Fruit fly (Drosophila melanogaster): ENCODE results near the gene Arts.

The Arts gene

DNA sequence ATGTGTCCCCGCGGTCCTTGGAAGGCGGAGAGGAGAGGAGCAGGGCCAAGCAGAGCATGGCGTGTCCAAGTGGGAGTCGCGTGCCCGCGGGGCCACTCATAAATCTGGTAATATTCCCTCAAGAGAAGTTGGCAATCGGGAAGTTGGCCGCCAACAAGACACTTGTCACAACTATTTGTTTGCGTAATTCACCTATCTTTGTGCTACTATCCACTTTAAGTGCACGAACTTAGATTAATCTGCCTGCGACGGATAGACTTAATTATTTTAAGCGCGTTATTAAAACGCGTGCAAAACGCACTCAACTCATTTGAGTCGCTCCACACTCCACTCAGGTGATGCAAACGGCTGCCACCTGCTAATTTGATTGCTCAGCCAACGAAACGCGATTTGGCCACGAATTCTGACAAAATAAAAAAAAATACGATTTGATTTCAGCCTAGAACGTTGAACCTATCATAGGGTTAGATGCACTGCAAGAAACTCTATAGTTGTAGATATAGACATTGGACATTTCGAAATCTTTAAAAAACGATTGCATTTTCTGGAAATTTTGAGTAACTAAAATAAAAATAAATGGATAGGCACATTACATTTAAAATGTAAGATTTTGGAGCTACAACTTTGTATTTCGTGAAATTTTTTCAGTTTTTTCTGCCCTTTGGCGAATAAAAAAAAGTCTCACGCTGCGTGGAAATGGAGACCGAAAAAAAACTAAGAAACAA, 31.5 kb upstream of the Arts start (continued):
- no peak for TF ChIP-seq CG15073 (GFP tag; optimal IDR thresholded peaks at IDR 0.05)
- peak; percentile 24 for TF ChIP-seq Myb (GFP tag; optimal IDR thresholded peaks at IDR 0.05)
- peak; percentile 57; the same call in 2 of the 3 replicates for TF ChIP-seq CG11695 (GFP tag; IDR thresholded peaks at IDR 0.05)
- peak; percentile 17 for TF ChIP-seq CG12219 (GFP tag; optimal IDR thresholded peaks at IDR 0.05)
- TF ChIP-seq h (optimal IDR thresholded peaks at IDR 0.05) = no peak
- no peak for TF ChIP-seq CG15479 (GFP tag; optimal IDR thresholded peaks at IDR 0.05)
- no peak for TF ChIP-seq ERR (GFP tag; optimal IDR thresholded peaks at IDR 0.05)
- TF ChIP-seq CG1792 (GFP tag; optimal IDR thresholded peaks at IDR 0.05) = no peak
- TF ChIP-seq Ravus (GFP tag; IDR thresholded peaks at IDR 0.05) = no peak; the same call in 1 of the 2 replicates
- TF ChIP-seq amos (GFP tag; IDR thresholded peaks at IDR 0.05; ENCODE audit: partially characterized antibody) = no peak
- TF ChIP-seq Ptx1 (GFP tag; IDR thresholded peaks at IDR 0.05) = no peak; the same call in 1 of the 2 replicates
- TF ChIP-seq Asciz (GFP tag; optimal IDR thresholded peaks at IDR 0.05) = no peak
- peak; percentile 32 for TF ChIP-seq Nf-YC (tag; optimal IDR thresholded peaks at IDR 0.05)
- no peak for TF ChIP-seq CG6175 (GFP tag; IDR thresholded peaks at IDR 0.05)
- peak; percentile 29 for TF ChIP-seq CG1233 (GFP tag; optimal IDR thresholded peaks at IDR 0.05)
- peak; percentile 18 for TF ChIP-seq CG9727 (GFP tag; optimal IDR thresholded peaks at IDR 0.05)
- TF ChIP-seq Awh (GFP tag; IDR thresholded peaks at IDR 0.05) = no peak
- peak; percentile 4 for TF ChIP-seq Vsx1 (GFP tag; optimal IDR thresholded peaks at IDR 0.05)
- TF ChIP-seq cwo (GFP tag; optimal IDR thresholded peaks at IDR 0.05) = peak; percentile 29
- TF ChIP-seq CG10462 (GFP tag; optimal IDR thresholded peaks at IDR 0.05) = no peak
- TF ChIP-seq CG4820 (GFP tag; optimal IDR thresholded peaks at IDR 0.05) = peak; percentile 11
- TF ChIP-seq CG4360 (GFP tag; IDR thresholded peaks at IDR 0.05) = no peak
- no peak for TF ChIP-seq Dp (GFP tag; optimal IDR thresholded peaks at IDR 0.05)
- no peak for TF ChIP-seq danr (GFP tag; IDR thresholded peaks at IDR 0.05)
- 0 out of 3 replicates have a peak, but pooled peaks have one; percentile 14 for TF ChIP-seq otp (GFP tag; IDR thresholded peaks at IDR 0.05)
- TF ChIP-seq psq (GFP tag; optimal IDR thresholded peaks at IDR 0.05) = no peak
- TF ChIP-seq Lhr (GFP tag; optimal IDR thresholded peaks at IDR 0.05) = no peak
- TF ChIP-seq pnt (GFP tag; optimal IDR thresholded peaks at IDR 0.05) = peak; percentile 13
- TF ChIP-seq CG8359 (GFP tag; optimal IDR thresholded peaks at IDR 0.05; ENCODE audit: borderline replicate concordance) = peak; percentile 93
- TF ChIP-seq CG12391 (tag; optimal IDR thresholded peaks at IDR 0.05) = peak; percentile 60
- TF ChIP-seq Kr (GFP tag; optimal IDR thresholded peaks at IDR 0.05) = no peak
- peak; percentile 55 for TF ChIP-seq gro (GFP tag; optimal IDR thresholded peaks at IDR 0.05)
- TF ChIP-seq CG6854 (GFP tag; optimal IDR thresholded peaks at IDR 0.05) = peak; percentile 2
- TF ChIP-seq CG18599 (GFP tag; optimal IDR thresholded peaks at IDR 0.05) = peak; percentile 64
- no peak for TF ChIP-seq Tbp (GFP tag; optimal IDR thresholded peaks at IDR 0.05)
- no peak for TF ChIP-seq CG8290 (GFP tag; optimal IDR thresholded peaks at IDR 0.05)
- TF ChIP-seq CG8290 (tag; optimal IDR thresholded peaks at IDR 0.05) = no peak
- no peak for TF ChIP-seq B-H2 (GFP tag; optimal IDR thresholded peaks at IDR 0.05)
- TF ChIP-seq wor (GFP tag; IDR thresholded peaks at IDR 0.05) = no peak
- no peak for TF ChIP-seq Lpt (GFP tag; optimal IDR thresholded peaks at IDR 0.05)
- no peak for TF ChIP-seq crol (GFP tag; IDR thresholded peaks at IDR 0.05)
- 0 out of 3 replicates have a peak, but pooled peaks have one; percentile 21 for TF ChIP-seq ci (GFP tag; IDR thresholded peaks at IDR 0.05)
- TF ChIP-seq Usf (GFP tag; optimal IDR thresholded peaks at IDR 0.05) = no peak
- peak; percentile 58 for TF ChIP-seq fd3F (GFP tag; optimal IDR thresholded peaks at IDR 0.05)
- peak; percentile 42 for TF ChIP-seq Hr3 (GFP tag; optimal IDR thresholded peaks at IDR 0.05)
- no peak for TF ChIP-seq CG1832 (GFP tag; optimal IDR thresholded peaks at IDR 0.05)
- TF ChIP-seq Stat92E (GFP tag; optimal IDR thresholded peaks at IDR 0.05) = no peak
- no peak for TF ChIP-seq CG8765 (GFP tag; IDR thresholded peaks at IDR 0.05)
- TF ChIP-seq Ssrp (tag; optimal IDR thresholded peaks at IDR 0.05) = no peak
- TF ChIP-seq D (optimal IDR thresholded peaks at IDR 0.05) = no peak
- no peak for TF ChIP-seq D (GFP tag; optimal IDR thresholded peaks at IDR 0.05)

Data from whole organism, embryonic.